Fruit fly (Drosophila melanogaster): ENCODE results near the gene CG14957.

The CG14957 gene

dm6 chr3L:3159309-3160194 is 27.8 kb upstream of the CG14957 start, which contains the start of the genes ND-30 and CG15812 (continued):
- TF ChIP-seq Sox102F (GFP tag; optimal IDR thresholded peaks at IDR 0.05) = no peak
- no peak for TF ChIP-seq CG10565 (GFP tag; optimal IDR thresholded peaks at IDR 0.05)
- TF ChIP-seq CG18011 (GFP tag; optimal IDR thresholded peaks at IDR 0.05) = no peak
- TF ChIP-seq pum (GFP tag; optimal IDR thresholded peaks at IDR 0.05) = no peak
- no peak for TF ChIP-seq unc-4 (GFP tag; IDR thresholded peaks at IDR 0.05; ENCODE audit: partially characterized antibody)
- TF ChIP-seq dmrt11E (tag; optimal IDR thresholded peaks at IDR 0.05) = peak; percentile 40
- no peak for TF ChIP-seq CG12071 (GFP tag; optimal IDR thresholded peaks at IDR 0.05)
- no peak for TF ChIP-seq D19A (tag; optimal IDR thresholded peaks at IDR 0.05)
- TF ChIP-seq hth (optimal IDR thresholded peaks at IDR 0.05) = no peak
- TF ChIP-seq tin (GFP tag; optimal IDR thresholded peaks at IDR 0.05) = no peak
- TF ChIP-seq BEAF-32 (GFP tag; optimal IDR thresholded peaks at IDR 0.05) = peak; percentile 20
- no peak for TF ChIP-seq sr (GFP tag; IDR thresholded peaks at IDR 0.05)
- TF ChIP-seq lola (GFP tag; optimal IDR thresholded peaks at IDR 0.05) = peak in 1 of 3 experiments; percentile 51
- no peak for TF ChIP-seq CG11093 (GFP tag; IDR thresholded peaks at IDR 0.05)
- TF ChIP-seq pb (GFP tag; optimal IDR thresholded peaks at IDR 0.05) = no peak
- TF ChIP-seq dati (GFP tag; IDR thresholded peaks at IDR 0.05) = no peak
- peak; percentile 45 for TF ChIP-seq gfzf (GFP tag; optimal IDR thresholded peaks at IDR 0.05)
- TF ChIP-seq CG10543 (GFP tag; optimal IDR thresholded peaks at IDR 0.05) = no peak
- no peak for TF ChIP-seq Oli (tag; optimal IDR thresholded peaks at IDR 0.05)
- TF ChIP-seq CG14710 (tag; optimal IDR thresholded peaks at IDR 0.05) = peak; percentile 51
- TF ChIP-seq CG7556 (GFP tag; optimal IDR thresholded peaks at IDR 0.05) = peak; percentile 24
- TF ChIP-seq nmo (GFP tag; optimal IDR thresholded peaks at IDR 0.05) = peak; percentile 48
- no peak for TF ChIP-seq zf30C (GFP tag; optimal IDR thresholded peaks at IDR 0.05)
- TF ChIP-seq CG31441 (GFP tag; IDR thresholded peaks at IDR 0.05) = no peak
- no peak for TF ChIP-seq Nf-YC (tag; optimal IDR thresholded peaks at IDR 0.05)
- peak in 1 of 2 experiments; percentile 97 for TF ChIP-seq Pdp1 (GFP tag; optimal IDR thresholded peaks at IDR 0.05)
- no peak for TF ChIP-seq CG6765 (GFP tag; optimal IDR thresholded peaks at IDR 0.05)
- TF ChIP-seq row (GFP tag; IDR thresholded peaks at IDR 0.05) = peak; percentile 73
- TF ChIP-seq CG17612 (GFP tag; IDR thresholded peaks at IDR 0.05) = no peak
- TF ChIP-seq GATAe (GFP tag; conservative IDR thresholded peaks at IDR 0.05) = no peak
- no peak for TF ChIP-seq CG32772 (GFP tag; IDR thresholded peaks at IDR 0.05)
- TF ChIP-seq CG9932 (GFP tag; IDR thresholded peaks at IDR 0.05) = 0 out of 2 replicates have a peak, but pooled peaks have one; percentile 16
- TF ChIP-seq CG17829 (tag; optimal IDR thresholded peaks at IDR 0.05) = peak; percentile 46
- no peak for TF ChIP-seq CG7839 (tag; optimal IDR thresholded peaks at IDR 0.05)
- TF ChIP-seq Kr (GFP tag; optimal IDR thresholded peaks at IDR 0.05) = no peak
- peak; percentile 99 for TF ChIP-seq CG1603 (tag; optimal IDR thresholded peaks at IDR 0.05)
- TF ChIP-seq CG43689 (GFP tag; IDR thresholded peaks at IDR 0.05) = no peak
- no peak for TF ChIP-seq insv (GFP tag; optimal IDR thresholded peaks at IDR 0.05)
- TF ChIP-seq eyg (GFP tag; optimal IDR thresholded peaks at IDR 0.05) = no peak
- TF ChIP-seq CG6272 (GFP tag; IDR thresholded peaks at IDR 0.05) = no peak
- TF ChIP-seq CG2120 (GFP tag; optimal IDR thresholded peaks at IDR 0.05) = peak; percentile 7
- TF ChIP-seq sim (GFP tag; IDR thresholded peaks at IDR 0.05) = no peak
- peak; percentile 38 for TF ChIP-seq CG2712 (tag; optimal IDR thresholded peaks at IDR 0.05)
- peak; percentile 6 for TF ChIP-seq CG13775 (GFP tag; optimal IDR thresholded peaks at IDR 0.05)
- TF ChIP-seq CG31365 (tag; optimal IDR thresholded peaks at IDR 0.05) = no peak
- TF ChIP-seq CG15601 (tag; optimal IDR thresholded peaks at IDR 0.05) = no peak
- peak; percentile 41 for TF ChIP-seq YL-1 (GFP tag; optimal IDR thresholded peaks at IDR 0.05)
- TF ChIP-seq bbx (GFP tag; IDR thresholded peaks at IDR 0.05; ENCODE audit: partially characterized antibody) = no peak

All from whole organism, embryonic.